Worm (Caenorhabditis elegans): ENCODE data around the gene hpo-9.

DNA sequence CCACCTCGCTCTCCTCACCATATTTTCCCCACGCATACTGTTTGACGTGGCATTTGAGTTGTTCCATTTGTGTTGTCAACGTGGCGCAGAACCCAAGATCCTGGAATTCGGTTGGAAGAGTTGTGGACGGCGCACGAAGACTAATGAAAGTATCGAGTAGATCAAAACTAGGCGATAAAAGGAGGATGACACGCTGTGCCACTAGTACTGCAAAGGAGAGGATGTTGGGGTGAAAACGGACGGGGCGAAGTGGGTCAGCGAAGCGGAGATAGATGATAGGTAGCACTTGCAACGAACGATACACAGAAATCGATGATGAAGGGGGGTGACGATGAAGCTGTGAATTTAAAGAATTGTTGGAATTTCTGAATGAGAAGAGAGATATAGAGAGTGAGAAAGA, 10.0 kb upstream of the hpo-9 start, which contains the start of gene C05C8.7:
- no peak for TF ChIP-seq cog-1 (tag; optimal IDR thresholded peaks at IDR 0.05)
- TF ChIP-seq ztf-29 (GFP tag; IDR thresholded peaks at IDR 0.05): no peak
- no peak for TF ChIP-seq T22C8.4 (GFP tag; IDR thresholded peaks at IDR 0.05)
- no peak for TF ChIP-seq tab-1 (GFP tag; IDR thresholded peaks at IDR 0.05)

Measured in whole organism, midembryonic.